Fruit fly (Drosophila melanogaster): Measurements from ENCODE around the gene Tim13.
A peak's percentile ranks its signal among the peaks of the same experiment; 100 is the strongest.

Tim13 gene

DNA sequence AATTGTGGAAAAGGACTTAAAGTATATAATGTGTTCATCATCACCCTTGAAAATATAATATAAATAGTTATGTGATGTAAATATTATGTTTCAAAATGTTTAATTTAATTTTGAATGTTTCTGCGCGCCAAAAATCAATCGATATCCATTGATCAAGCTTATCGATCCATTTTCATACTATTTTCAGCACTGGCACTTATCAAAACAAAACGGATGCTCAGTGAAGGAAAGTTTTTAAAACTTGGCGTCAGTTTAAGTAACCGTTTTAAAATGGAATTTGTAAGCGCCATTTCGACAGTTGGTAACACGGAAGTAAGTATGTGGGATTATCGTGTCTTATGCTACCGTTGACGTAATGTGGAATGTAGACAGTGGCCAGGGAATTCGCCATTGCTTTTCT, 46.2 kb downstream of the Tim13 start, which contains the start of gene sunn:
sunn (plus strand) TSS at position 202 of the 400 bp plus-strand sequence.
- TF ChIP-seq svp (GFP tag) (peak; percentile 42), ss (GFP tag; optimal IDR thresholded peaks at IDR 0.05) (no peak)

Measured in whole organism, prepupa.